Worm (Caenorhabditis elegans): Measurements from ENCODE around the gene ZK809.9.

- TF ChIP-seq ets-7 (tag; optimal IDR thresholded peaks at IDR 0.05) (no peak), ama-1 (optimal IDR thresholded peaks at IDR 0.05) (no peak), aly-1 (tag; optimal IDR thresholded peaks at IDR 0.05) (no peak), flt-1 (GFP tag; IDR thresholded peaks at IDR 0.05) (no peak), tbx-11 (GFP tag; IDR thresholded peaks at IDR 0.05) (no peak), ceh-13 (GFP tag; optimal IDR thresholded peaks at IDR 0.05) (no peak), scrt-1 (GFP tag; IDR thresholded peaks at IDR 0.05) (no peak)
These were observed 22.9 kb downstream of the ZK809.9 start, which contains the start of gene ZK792.5 for ce11 chrIV:11688018-11688417.
